Worm (Caenorhabditis elegans) whole organism, L1 larva: ENCODE data around the gene sax-1.

Source experiments
- C04F5.9 ChIP-seq: sonication (generic microtip); optimal IDR thresholded peaks from 2 replicates; lab custom pipeline; 2016; ENCODE audit warnings: missing genetic modification characterization, missing compliant biosample characterization
- C16A3.4 ChIP-seq: fragments of 150-350 bp; optimal IDR thresholded peaks from 2 replicates; lab custom pipeline; 2014; ENCODE audit warnings: missing biosample characterization, missing genetic modification characterization
- F16B12.6 ChIP-seq: fragments of 150-350 bp; optimal IDR thresholded peaks from 2 replicates; lab custom pipeline; 2014; ENCODE audit warnings: missing biosample characterization, missing genetic modification characterization
- Y116A8C.19 ChIP-seq: sonication (generic microtip); optimal IDR thresholded peaks from 2 replicates; lab custom pipeline; 2016; ENCODE audit warnings: missing compliant biosample characterization, missing genetic modification characterization, borderline replicate concordance
- aha-1 ChIP-seq: fragments of 150-350 bp; optimal IDR thresholded peaks from 2 replicates; lab custom pipeline; 2014; ENCODE audit warnings: missing biosample characterization, missing genetic modification characterization
- aly-2 ChIP-seq: fragments of 150-350 bp; optimal IDR thresholded peaks from 2 replicates; lab custom pipeline; 2014; ENCODE audit warnings: missing biosample characterization, missing genetic modification characterization
- ama-1 ChIP-seq: fragments of 150-350 bp; optimal IDR thresholded peaks from 2 replicates; lab custom pipeline; 2014
- ceh-8 ChIP-seq: fragments of 200-800 bp; sonication (Bioruptor generic); optimal IDR thresholded peaks from 2 replicates; lab custom pipeline; 2018; ENCODE audit warnings: mild to moderate bottlenecking, missing genetic modification characterization, moderate library complexity, missing compliant biosample characterization
- ceh-82 ChIP-seq, 3 experiments: fragments of 150-350 bp in 1 of 3; sonication (generic microtip) in 2 of 3; optimal IDR thresholded peaks; 2 replicates each; lab custom pipeline; 2014 to 2017; ENCODE audit warnings: missing biosample characterization in 3 of 3, missing genetic modification characterization in 3 of 3
- ceh-90 ChIP-seq: sonication (generic microtip); optimal IDR thresholded peaks from 2 replicates; lab custom pipeline; 2016; ENCODE audit warnings: missing genetic modification characterization, missing compliant biosample characterization
- ces-1 ChIP-seq: fragments of 150-350 bp; optimal IDR thresholded peaks from 2 replicates; lab custom pipeline; 2014; ENCODE audit warnings: missing biosample characterization, missing genetic modification reagents, missing genetic modification characterization
- dpl-1 ChIP-seq, 3 experiments: fragments of 150-350 bp in 2 of 3; sonication (generic microtip) in 1 of 3; optimal IDR thresholded peaks; 2 replicates each; lab custom pipeline; 2014 to 2017; ENCODE audit warnings: missing biosample characterization in 3 of 3, missing genetic modification characterization in 3 of 3, missing genetic modification reagents in 3 of 3
- dsc-1 ChIP-seq: sonication (generic microtip); optimal IDR thresholded peaks from 2 replicates; lab custom pipeline; 2016; ENCODE audit warnings: mild to moderate bottlenecking, missing genetic modification characterization, missing compliant biosample characterization
- efl-1 ChIP-seq, 4 experiments: fragments of 150-350 bp; optimal IDR thresholded peaks in 3 of 4; peaks in 1 of 4; 1 replicate in 1 of 4; 2 replicates in 3 of 4; lab custom pipeline; 2014; ENCODE audit warnings: missing biosample characterization in 2 of 4, missing genetic modification characterization in 2 of 4, missing genetic modification reagents in 2 of 4
- efl-3 ChIP-seq: fragments of 200-800 bp; sonication (Bioruptor generic); optimal IDR thresholded peaks from 2 replicates; lab custom pipeline; 2018; ENCODE audit warnings: mild to moderate bottlenecking, missing genetic modification characterization, missing compliant biosample characterization
- egl-13 ChIP-seq: sonication (generic microtip); optimal IDR thresholded peaks from 2 replicates; lab custom pipeline; 2016; ENCODE audit warnings: missing genotype, missing genetic modification reagents, missing genetic modification characterization, missing compliant biosample characterization
- egl-27 ChIP-seq, 2 experiments: fragments of 150-350 bp in 1 of 2; sonication (generic microtip); optimal IDR thresholded peaks; 3 replicates each; lab custom pipeline; 2017 to 2018; ENCODE audit warnings: missing biosample characterization in 2 of 2, missing genetic modification characterization in 2 of 2, missing genetic modification reagents in 2 of 2
- ets-5 ChIP-seq: fragments of 200-800 bp; sonication (Bioruptor generic); IDR thresholded peaks from 2 replicates; pipeline ENCODE4 v1.3.6; 2022; ENCODE audit warnings: missing genetic modification characterization, missing compliant biosample characterization
- fkh-4 ChIP-seq: sonication (generic microtip); optimal IDR thresholded peaks from 2 replicates; lab custom pipeline; 2016; ENCODE audit warnings: missing compliant biosample characterization, missing genetic modification characterization, borderline replicate concordance
- grh-1 ChIP-seq: fragments of 200-800 bp; sonication (Bioruptor generic); IDR thresholded peaks from 2 replicates; pipeline ENCODE4 v1.3.6; 2022; ENCODE audit warnings: missing genetic modification reagents, missing genetic modification characterization, missing compliant biosample characterization
- hlh-4 ChIP-seq: sonication (generic microtip); optimal IDR thresholded peaks from 2 replicates; lab custom pipeline; 2016; ENCODE audit warnings: mild to moderate bottlenecking, missing genetic modification characterization, missing compliant biosample characterization
- irx-1 ChIP-seq: sonication (generic microtip); optimal IDR thresholded peaks from 2 replicates; lab custom pipeline; 2016; ENCODE audit warnings: missing genetic modification characterization, missing compliant biosample characterization
- jun-1 ChIP-seq: fragments of 150-350 bp; optimal IDR thresholded peaks from 2 replicates; lab custom pipeline; 2014; ENCODE audit warnings: missing biosample characterization, missing genetic modification reagents, missing genetic modification characterization
- lin-13 ChIP-seq: fragments of 150-350 bp; optimal IDR thresholded peaks from 2 replicates; lab custom pipeline; 2014; ENCODE audit warnings: missing biosample characterization, missing genetic modification reagents, missing genetic modification characterization
- lin-15B ChIP-seq: fragments of 150-350 bp; sonication (generic microtip); optimal IDR thresholded peaks from 3 replicates; lab custom pipeline; 2014; ENCODE audit warnings: missing biosample characterization, missing genetic modification characterization
- lin-35 ChIP-seq, 2 experiments: fragments of 150-350 bp; optimal IDR thresholded peaks; 2 replicates each; lab custom pipeline; 2014; ENCODE audit warnings: missing biosample characterization in 2 of 2, missing genetic modification characterization in 2 of 2, missing genetic modification reagents in 2 of 2
- lin-39 ChIP-seq: fragments of 150-350 bp; optimal IDR thresholded peaks from 2 replicates; lab custom pipeline; 2014; ENCODE audit warnings: missing biosample characterization, missing genetic modification reagents, missing genetic modification characterization
- lsy-2 ChIP-seq, 2 experiments: fragments of 150-350 bp; optimal IDR thresholded peaks; 2 replicates each; lab custom pipeline; 2014; ENCODE audit warnings: missing biosample characterization in 2 of 2, missing genetic modification characterization in 2 of 2
- mef-2 ChIP-seq: fragments of 150-350 bp; optimal IDR thresholded peaks from 2 replicates; lab custom pipeline; 2014; ENCODE audit warnings: missing biosample characterization, missing genetic modification characterization
- nhr-11 ChIP-seq: fragments of 150-350 bp; optimal IDR thresholded peaks from 2 replicates; lab custom pipeline; 2014; ENCODE audit warnings: missing biosample characterization, missing genetic modification characterization
- nhr-12 ChIP-seq: sonication (generic microtip); optimal IDR thresholded peaks from 2 replicates; lab custom pipeline; 2017; ENCODE audit warnings: missing biosample characterization, missing genetic modification characterization
- nhr-47 ChIP-seq: sonication (generic microtip); optimal IDR thresholded peaks from 2 replicates; lab custom pipeline; 2016; ENCODE audit warnings: mild to moderate bottlenecking, missing genetic modification characterization, moderate library complexity, missing compliant biosample characterization
- nhr-71 ChIP-seq: sonication (generic microtip); optimal IDR thresholded peaks from 2 replicates; lab custom pipeline; 2016; ENCODE audit warnings: mild to moderate bottlenecking, missing genetic modification characterization, moderate library complexity, missing compliant biosample characterization
- nhr-84 ChIP-seq: sonication (generic microtip); optimal IDR thresholded peaks from 2 replicates; lab custom pipeline; 2017; ENCODE audit warnings: missing biosample characterization, missing genetic modification characterization
- nhr-90 ChIP-seq: sonication (generic microtip); optimal IDR thresholded peaks from 2 replicates; lab custom pipeline; 2016; ENCODE audit warnings: mild to moderate bottlenecking, missing genetic modification characterization, missing compliant biosample characterization; ENCODE audit not compliant: poor library complexity
- pag-3 ChIP-seq: sonication (generic microtip); optimal IDR thresholded peaks from 2 replicates; lab custom pipeline; 2017; ENCODE audit warnings: missing genetic modification characterization, mild to moderate bottlenecking, missing compliant biosample characterization, antibody characterized with exemption, borderline replicate concordance; ENCODE audit not compliant: insufficient read depth
- skn-1 ChIP-seq: fragments of 150-350 bp; optimal IDR thresholded peaks from 2 replicates; lab custom pipeline; 2014; ENCODE audit warnings: missing biosample characterization, missing genetic modification characterization
- snpc-4 ChIP-seq: fragments of 150-350 bp; optimal IDR thresholded peaks from 2 replicates; lab custom pipeline; 2014; ENCODE audit warnings: missing biosample characterization, missing genetic modification characterization
- snu-23 ChIP-seq: sonication (generic microtip); optimal IDR thresholded peaks from 2 replicates; lab custom pipeline; 2016; ENCODE audit warnings: missing genetic modification characterization, missing compliant biosample characterization
- sox-4 ChIP-seq: sonication (generic microtip); optimal IDR thresholded peaks from 2 replicates; lab custom pipeline; 2016; ENCODE audit warnings: missing genetic modification characterization, missing compliant biosample characterization
- sup-37 ChIP-seq: fragments of 200-800 bp; sonication (Bioruptor generic); optimal IDR thresholded peaks from 2 replicates; lab custom pipeline; 2018; ENCODE audit warnings: mild to moderate bottlenecking, missing genetic modification characterization, missing compliant biosample characterization
- tbx-2 ChIP-seq: sonication (generic microtip); optimal IDR thresholded peaks from 2 replicates; lab custom pipeline; 2016; ENCODE audit warnings: missing genetic modification characterization, missing compliant biosample characterization
- tlp-1 ChIP-seq: fragments of 150-350 bp; optimal IDR thresholded peaks from 2 replicates; lab custom pipeline; 2014; ENCODE audit warnings: missing biosample characterization, missing genetic modification characterization
- vab-15 ChIP-seq: sonication (generic microtip); optimal IDR thresholded peaks from 2 replicates; lab custom pipeline; 2017; ENCODE audit warnings: missing genotype, mild to moderate bottlenecking, missing genetic modification characterization, missing compliant biosample characterization
- xbp-1 ChIP-seq: sonication (generic microtip); optimal IDR thresholded peaks from 2 replicates; lab custom pipeline; 2016; ENCODE audit warnings: missing genetic modification characterization, missing compliant biosample characterization

sax-1 gene

DNA sequence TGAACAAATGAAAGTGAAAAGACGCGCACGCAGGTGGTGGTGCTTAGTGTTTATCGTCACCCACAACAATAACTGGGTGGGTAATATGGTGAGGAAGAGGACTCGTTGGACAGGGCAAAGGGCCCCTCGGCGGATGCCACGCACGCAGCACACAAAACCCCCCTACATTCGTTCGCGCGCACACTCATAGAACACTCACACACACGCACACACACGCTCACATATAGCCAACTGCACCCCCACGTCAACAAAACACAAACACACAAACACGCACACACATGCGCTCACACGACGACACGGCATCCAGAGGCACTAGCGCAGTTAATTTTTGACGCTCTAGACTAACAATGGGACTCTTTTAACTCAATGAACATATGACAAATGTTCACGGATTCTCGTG, 44.2 kb upstream of the sax-1 start (continued):
- peak; percentile 20 for TF ChIP-seq skn-1 (tag; lab: Kevin White, UChicago)
- no peak for TF ChIP-seq lin-13
- no peak for TF ChIP-seq aha-1
- TF ChIP-seq sup-37 (GFP tag; lab: Kevin White, UChicago), result no peak
- TF ChIP-seq ces-1, result no peak
- TF ChIP-seq dsc-1, result no peak
- TF ChIP-seq ceh-8 (GFP tag; lab: Kevin White, UChicago), result peak; percentile 9
- peak; percentile 64 for TF ChIP-seq snu-23
- no peak for TF ChIP-seq efl-3 (GFP tag; lab: Kevin White, UChicago)
- no peak for TF ChIP-seq nhr-84
- TF ChIP-seq sox-4 (tag; lab: Kevin White, UChicago), result no peak
- peak; percentile 32 for TF ChIP-seq nhr-47 (tag; lab: Kevin White, UChicago)
- peak; percentile 67 for TF ChIP-seq nhr-71 (tag; lab: Kevin White, UChicago)
- TF ChIP-seq C16A3.4, result no peak
- TF ChIP-seq xbp-1 (tag; lab: Kevin White, UChicago), result peak; percentile 34
- TF ChIP-seq snpc-4 (tag; lab: Kevin White, UChicago), result no peak
- no peak for TF ChIP-seq nhr-11
- no peak for TF ChIP-seq egl-13 (tag; lab: Kevin White, UChicago)
- TF ChIP-seq lsy-2 (tag; optimal IDR thresholded peaks at IDR 0.05; lab: Kevin White, UChicago), result peak in 1 of 2 experiments; percentile 37
- TF ChIP-seq Y116A8C.19 (tag; lab: Kevin White, UChicago), result no peak
- TF ChIP-seq jun-1 (tag; lab: Kevin White, UChicago), result no peak
- no peak for TF ChIP-seq efl-1 (optimal IDR thresholded peaks at IDR 0.05; lab: Kevin White, UChicago)
- TF ChIP-seq efl-1 (GFP tag; optimal IDR thresholded peaks at IDR 0.05 in 1 of 2; lab: Kevin White, UChicago), result no peak
- no peak for TF ChIP-seq hlh-4 (tag; lab: Kevin White, UChicago)
- peak; percentile 17 to 42 for TF ChIP-seq lin-35 (GFP tag; optimal IDR thresholded peaks at IDR 0.05; lab: Kevin White, UChicago)
- TF ChIP-seq dpl-1 (GFP tag; optimal IDR thresholded peaks at IDR 0.05; lab: Kevin White, UChicago), result peak in 1 of 3 experiments; percentile 29
- no peak for TF ChIP-seq fkh-4 (tag; lab: Kevin White, UChicago)
- no peak for TF ChIP-seq ceh-90 (tag; lab: Kevin White, UChicago)
- no peak for TF ChIP-seq irx-1
- TF ChIP-seq ama-1, result no peak
- no peak for TF ChIP-seq vab-15 (tag; lab: Kevin White, UChicago)
- no peak for TF ChIP-seq nhr-90
- no peak for TF ChIP-seq pag-3 (tag; lab: Kevin White, UChicago)
- no peak for TF ChIP-seq ets-5 (GFP tag; lab: Robert Waterston, UW)
- TF ChIP-seq ceh-82 (tag; optimal IDR thresholded peaks at IDR 0.05; lab: Kevin White, UChicago), result peak in 2 of 3 experiments; percentile 1 to 49

DNA sequence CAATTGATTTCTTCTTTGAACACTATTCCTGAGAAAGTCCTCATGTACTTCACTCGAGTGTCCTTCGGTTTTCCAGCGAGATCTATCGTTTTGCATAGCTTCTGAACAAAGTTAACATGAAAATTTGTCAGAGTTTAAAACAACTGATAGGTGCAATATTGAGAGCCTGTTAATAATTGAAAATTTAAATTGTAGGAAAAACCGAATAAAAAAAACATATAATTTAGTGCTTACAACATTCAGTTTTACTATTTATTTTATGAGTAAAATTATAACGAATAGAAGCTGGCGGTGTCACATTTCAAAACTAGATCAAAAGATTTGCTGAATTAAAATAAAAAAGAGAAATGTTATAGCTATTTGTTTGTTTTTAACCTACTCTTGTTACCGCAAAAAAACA, 43.2 kb upstream of the sax-1 start, which contains the start of gene C02F12.8:
C02F12.8 (minus strand) TSS at position 101 of the 400 bp plus-strand sequence.
- TF ChIP-seq nhr-12 (tag; lab: Kevin White, UChicago) (no peak), lin-15B (tag; lab: Kevin White, UChicago) (no peak)

DNA sequence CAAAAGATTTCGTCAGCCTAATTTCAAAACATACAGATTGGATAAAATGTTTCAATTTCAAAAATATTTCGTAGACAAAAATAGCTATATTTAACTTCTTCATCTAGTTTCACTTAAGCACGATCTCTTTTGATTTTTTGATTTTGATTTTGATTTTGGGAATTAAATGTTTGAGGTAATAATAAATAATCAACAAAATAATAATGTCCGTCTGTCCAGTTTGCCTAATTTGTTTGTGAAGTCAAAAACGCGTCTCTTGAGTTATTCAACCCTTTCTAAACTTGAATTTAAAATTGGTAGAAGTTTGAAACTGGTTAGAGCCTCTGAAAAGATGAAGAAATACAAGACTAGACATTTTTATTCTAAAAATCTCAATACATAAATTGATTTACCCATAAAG, 39.9 kb upstream of the sax-1 start:
- no peak for TF ChIP-seq Y116A8C.19 (tag; lab: Kevin White, UChicago)
- no peak for TF ChIP-seq F16B12.6 (tag; lab: Kevin White, UChicago)
- no peak for TF ChIP-seq lin-39 (tag; lab: Kevin White, UChicago)
- TF ChIP-seq tbx-2 (tag; lab: Kevin White, UChicago), result no peak
- no peak for TF ChIP-seq efl-3 (GFP tag; lab: Kevin White, UChicago)
- no peak for TF ChIP-seq ceh-8 (GFP tag; lab: Kevin White, UChicago)
- no peak for TF ChIP-seq aly-2 (tag; lab: Kevin White, UChicago)
- no peak for TF ChIP-seq grh-1
- TF ChIP-seq mef-2 (tag; lab: Kevin White, UChicago), result no peak
- no peak for TF ChIP-seq hlh-4 (tag; lab: Kevin White, UChicago)
- no peak for TF ChIP-seq irx-1
- TF ChIP-seq egl-27 (tag; optimal IDR thresholded peaks at IDR 0.05; lab: Kevin White, UChicago), result no peak
- no peak for TF ChIP-seq tlp-1 (tag; lab: Kevin White, UChicago)
- TF ChIP-seq nhr-47 (tag; lab: Kevin White, UChicago), result no peak
- TF ChIP-seq jun-1 (tag; lab: Kevin White, UChicago), result no peak
- TF ChIP-seq nhr-71 (tag; lab: Kevin White, UChicago), result no peak
- TF ChIP-seq C04F5.9 (tag; lab: Kevin White, UChicago), result no peak
